Fruit fly (Drosophila melanogaster): ENCODE results near the gene CG31287.

The CG31287 gene

dm6 chr3R:16253427-16253883 is 50.3 kb downstream of the CG31287 start (continued):
- TF ChIP-seq Sox102F (GFP tag; optimal IDR thresholded peaks at IDR 0.05) (peak; percentile 57), CG1621 (tag; optimal IDR thresholded peaks at IDR 0.05) (no peak), CG15336 (GFP tag; IDR thresholded peaks at IDR 0.05) (no peak), pdm3 (GFP tag; optimal IDR thresholded peaks at IDR 0.05) (peak; percentile 53), Met (GFP tag; optimal IDR thresholded peaks at IDR 0.05) (peak; percentile 84), Eip93F (GFP tag; optimal IDR thresholded peaks at IDR 0.05) (peak; percentile 67), fd85E (GFP tag; optimal IDR thresholded peaks at IDR 0.05) (no peak), CG31627 (GFP tag; optimal IDR thresholded peaks at IDR 0.05) (peak; percentile 55), esn (GFP tag; optimal IDR thresholded peaks at IDR 0.05) (peak; percentile 86), CG16779 (tag; optimal IDR thresholded peaks at IDR 0.05) (peak; percentile 31), CG6792 (GFP tag; optimal IDR thresholded peaks at IDR 0.05) (peak; percentile 83), topi (GFP tag; optimal IDR thresholded peaks at IDR 0.05) (peak; percentile 70), CG8119 (GFP tag; IDR thresholded peaks at IDR 0.05) (no peak), net (GFP tag; optimal IDR thresholded peaks at IDR 0.05) (peak; percentile 74), vri (GFP tag; optimal IDR thresholded peaks at IDR 0.05) (no peak), CG8632 (GFP tag; optimal IDR thresholded peaks at IDR 0.05) (peak; percentile 83), OdsH (GFP tag; optimal IDR thresholded peaks at IDR 0.05) (peak; percentile 81), CG6854 (GFP tag; optimal IDR thresholded peaks at IDR 0.05) (no peak), Sox14 (GFP tag; optimal IDR thresholded peaks at IDR 0.05) (peak; percentile 48), CG6163 (GFP tag; IDR thresholded peaks at IDR 0.05) (no peak), svp (GFP tag) (peak; percentile 86), achi (GFP tag; optimal IDR thresholded peaks at IDR 0.05) (peak; percentile 85), Blimp-1 (GFP tag; optimal IDR thresholded peaks at IDR 0.05) (peak; percentile 71), Hr4 (GFP tag; optimal IDR thresholded peaks at IDR 0.05) (peak; percentile 75), CG8319 (GFP tag; optimal IDR thresholded peaks at IDR 0.05) (peak; percentile 48), CG7368 (GFP tag; optimal IDR thresholded peaks at IDR 0.05) (no peak), fd59A (GFP tag; optimal IDR thresholded peaks at IDR 0.05) (peak; percentile 75), Hr38 (GFP tag; optimal IDR thresholded peaks at IDR 0.05) (no peak), Sox15 (GFP tag; optimal IDR thresholded peaks at IDR 0.05) (peak; percentile 71), CG10669 (GFP tag; optimal IDR thresholded peaks at IDR 0.05) (peak; percentile 60)

- TF ChIP-seq Lpt (GFP tag; optimal IDR thresholded peaks at IDR 0.05) (peak; percentile 33), ss (GFP tag; optimal IDR thresholded peaks at IDR 0.05) (no peak), CG34406 (GFP tag; optimal IDR thresholded peaks at IDR 0.05) (no peak), CG6854 (GFP tag; optimal IDR thresholded peaks at IDR 0.05) (peak; percentile 93), CG11762 (GFP tag; optimal IDR thresholded peaks at IDR 0.05; ENCODE audit: insufficient read depth) (no peak), CG1621 (tag; optimal IDR thresholded peaks at IDR 0.05) (peak; percentile 92)
These were observed 50.8 kb downstream of the CG31287 start for dm6 chr3R:16253974-16254408.

Data from whole organism, prepupa.